Worm (Caenorhabditis elegans): Measurements from ENCODE around the gene K11H12.6.

K11H12.6 gene

ce11 chrIV:631869-632268 lies 35.2 kb upstream of the K11H12.6 start:
- TF ChIP-seq jun-1 (tag; optimal IDR thresholded peaks at IDR 0.05) (no peak), hmg-11 (tag; optimal IDR thresholded peaks at IDR 0.05) (no peak), ztf-11 (tag; optimal IDR thresholded peaks at IDR 0.05) (no peak), elt-2 (tag; optimal IDR thresholded peaks at IDR 0.05) (peak; percentile 29), nhr-25 (tag; optimal IDR thresholded peaks at IDR 0.05) (no peak), elt-3 (tag; optimal IDR thresholded peaks at IDR 0.05) (no peak), nhr-43 (tag; optimal IDR thresholded peaks at IDR 0.05; ENCODE audit: poor library complexity, severe bottlenecking) (no peak)

ce11 chrIV:633565-633964 lies 33.5 kb upstream of the K11H12.6 start:
- TF ChIP-seq ZK546.5 (tag; optimal IDR thresholded peaks at IDR 0.05) (no peak), nhr-23 (tag; optimal IDR thresholded peaks at IDR 0.05) (no peak), ceh-28 (tag; optimal IDR thresholded peaks at IDR 0.05) (no peak), zag-1 (tag; optimal IDR thresholded peaks at IDR 0.05) (no peak), nfya-1 (tag; optimal IDR thresholded peaks at IDR 0.05; ENCODE audit: insufficient read depth) (no peak), fkh-10 (GFP tag; optimal IDR thresholded peaks at IDR 0.05) (no peak), egl-5 (tag; optimal IDR thresholded peaks at IDR 0.05) (no peak), sea-2 (GFP tag; optimal IDR thresholded peaks at IDR 0.05) (no peak), pha-4 (tag; optimal IDR thresholded peaks at IDR 0.05) (no peak), nhr-28 (tag; optimal IDR thresholded peaks at IDR 0.05) (no peak), hmg-11 (tag; optimal IDR thresholded peaks at IDR 0.05) (no peak)

ce11 chrIV:639167-639566 lies 27.9 kb upstream of the K11H12.6 start:
- no peak for TF ChIP-seq sea-2 (GFP tag; optimal IDR thresholded peaks at IDR 0.05)
- TF ChIP-seq egl-27 (tag; optimal IDR thresholded peaks at IDR 0.05) = no peak
- no peak for TF ChIP-seq nhr-43 (tag; optimal IDR thresholded peaks at IDR 0.05; ENCODE audit: poor library complexity, severe bottlenecking)
- no peak for TF ChIP-seq skn-1 (tag; optimal IDR thresholded peaks at IDR 0.05)
- TF ChIP-seq lin-15B (tag; optimal IDR thresholded peaks at IDR 0.05) = no peak
- TF ChIP-seq nfya-1 (tag; optimal IDR thresholded peaks at IDR 0.05; ENCODE audit: insufficient read depth) = no peak
- no peak for TF ChIP-seq nhr-23 (tag; optimal IDR thresholded peaks at IDR 0.05)
- TF ChIP-seq fos-1 (tag; optimal IDR thresholded peaks at IDR 0.05) = no peak
- TF ChIP-seq tbx-2 (tag; optimal IDR thresholded peaks at IDR 0.05) = no peak
- TF ChIP-seq fkh-2 (tag; optimal IDR thresholded peaks at IDR 0.05) = no peak
- TF ChIP-seq unc-39 (tag; optimal IDR thresholded peaks at IDR 0.05) = no peak
- TF ChIP-seq fkh-10 (GFP tag; optimal IDR thresholded peaks at IDR 0.05) = no peak
- no peak for TF ChIP-seq nhr-76 (tag; optimal IDR thresholded peaks at IDR 0.05)
- no peak for TF ChIP-seq eor-1 (tag; optimal IDR thresholded peaks at IDR 0.05)
- TF ChIP-seq mdl-1 (tag; optimal IDR thresholded peaks at IDR 0.05) = no peak
- no peak for TF ChIP-seq nhr-11 (tag; optimal IDR thresholded peaks at IDR 0.05)
- TF ChIP-seq lin-39 (tag; optimal IDR thresholded peaks at IDR 0.05) = no peak
- TF ChIP-seq ceh-28 (tag; optimal IDR thresholded peaks at IDR 0.05) = no peak
- no peak for TF ChIP-seq ztf-11 (tag; optimal IDR thresholded peaks at IDR 0.05)
- no peak for TF ChIP-seq ceh-82 (tag; optimal IDR thresholded peaks at IDR 0.05)

- no peak for TF ChIP-seq R02D3.7 (tag; optimal IDR thresholded peaks at IDR 0.05)
- TF ChIP-seq snpc-4 (tag; optimal IDR thresholded peaks at IDR 0.05) = no peak
- TF ChIP-seq ama-1 (optimal IDR thresholded peaks at IDR 0.05) = no peak
- TF ChIP-seq pqm-1 (tag; optimal IDR thresholded peaks at IDR 0.05) = no peak
- TF ChIP-seq unc-39 (tag; optimal IDR thresholded peaks at IDR 0.05) = no peak
- no peak for TF ChIP-seq skn-1 (tag; optimal IDR thresholded peaks at IDR 0.05)
- TF ChIP-seq nhr-67 (tag; optimal IDR thresholded peaks at IDR 0.05) = no peak
- TF ChIP-seq eor-1 (tag; optimal IDR thresholded peaks at IDR 0.05) = no peak
- TF ChIP-seq ceh-9 (tag; optimal IDR thresholded peaks at IDR 0.05) = no peak
- no peak for TF ChIP-seq mml-1 (tag; optimal IDR thresholded peaks at IDR 0.05)
- TF ChIP-seq mdl-1 (tag; optimal IDR thresholded peaks at IDR 0.05) = no peak
- no peak for TF ChIP-seq ztf-11 (tag; optimal IDR thresholded peaks at IDR 0.05)
- TF ChIP-seq ceh-28 (tag; optimal IDR thresholded peaks at IDR 0.05) = no peak
- no peak for TF ChIP-seq nhr-76 (tag; optimal IDR thresholded peaks at IDR 0.05)
- TF ChIP-seq fkh-10 (GFP tag; optimal IDR thresholded peaks at IDR 0.05) = no peak
- TF ChIP-seq ZK546.5 (tag; optimal IDR thresholded peaks at IDR 0.05) = no peak
- TF ChIP-seq nhr-77 (tag; optimal IDR thresholded peaks at IDR 0.05) = no peak
- no peak for TF ChIP-seq egl-5 (tag; optimal IDR thresholded peaks at IDR 0.05)
- TF ChIP-seq nhr-12 (tag; optimal IDR thresholded peaks at IDR 0.05) = no peak
These were observed 23.6 kb upstream of the K11H12.6 start for ce11 chrIV:643481-643880.
